Fruit fly (Drosophila melanogaster) whole organism, embryonic: ENCODE measurements around the gene CtBP.

Experiments used
- Antp ChIP-seq: fragments of 200-800 bp; sonication (Bioruptor generic); optimal IDR thresholded peaks from 3 replicates; lab custom pipeline; 2016; ENCODE audit warnings: missing biosample characterization, missing genetic modification characterization
- Blimp-1 ChIP-seq: fragments of 200-800 bp; sonication (Bioruptor generic); optimal IDR thresholded peaks from 3 replicates; lab custom pipeline; 2018; ENCODE audit warnings: missing biosample characterization, missing genetic modification characterization, mild to moderate bottlenecking, moderate library complexity, missing genetic modification reagents
- C15 ChIP-seq: fragments of 200-800 bp; sonication (Bioruptor generic); IDR thresholded peaks from 3 replicates; pipeline ENCODE4 v1.3.6; 2022; ENCODE audit warnings: missing biosample characterization, missing genetic modification characterization
- CG10274 ChIP-seq: fragments of 200-800 bp; sonication (Bioruptor generic); optimal IDR thresholded peaks from 3 replicates; lab custom pipeline; 2017; ENCODE audit warnings: missing biosample characterization, mild to moderate bottlenecking, missing genetic modification characterization
- CG11085 ChIP-seq: fragments of 200-800 bp; sonication (Bioruptor generic); IDR thresholded peaks from 2 replicates; pipeline ENCODE4 v1.3.6; 2022; ENCODE audit warnings: missing biosample characterization, missing genetic modification characterization
- CG11398 ChIP-seq: fragments of 200-800 bp; sonication (Bioruptor generic); optimal IDR thresholded peaks from 2 replicates; lab custom pipeline; 2016; ENCODE audit warnings: missing biosample characterization, missing genetic modification characterization
- CG11696 ChIP-seq: fragments of 200-800 bp; sonication (Bioruptor generic); IDR thresholded peaks from 2 replicates; pipeline ENCODE4 v1.3.6; 2022; ENCODE audit warnings: missing biosample characterization, missing genetic modification characterization
- CG15479 ChIP-seq: fragments of 200-800 bp; sonication (Bioruptor generic); optimal IDR thresholded peaks from 3 replicates; lab custom pipeline; 2019; ENCODE audit warnings: missing biosample characterization, mild to moderate bottlenecking, missing genetic modification characterization, moderate library complexity
- CG16779 ChIP-seq: fragments of 200-800 bp; sonication (Bioruptor generic); IDR thresholded peaks from 2 replicates; pipeline ENCODE4 v1.3.6; 2022; ENCODE audit warnings: missing biosample characterization, missing genetic modification characterization
- CG17186 ChIP-seq: fragments of 200-800 bp; sonication (Bioruptor generic); optimal IDR thresholded peaks from 3 replicates; lab custom pipeline; 2017; ENCODE audit warnings: missing biosample characterization, missing genetic modification reagents, missing genetic modification characterization
- CG17612 ChIP-seq: fragments of 200-800 bp; sonication (Bioruptor generic); IDR thresholded peaks from 2 replicates; pipeline ENCODE4 v1.3.6; 2022; ENCODE audit warnings: missing biosample characterization, missing genetic modification characterization
- CG31388 ChIP-seq: fragments of 200-800 bp; sonication (Bioruptor generic); optimal IDR thresholded peaks from 2 replicates; lab custom pipeline; 2016; ENCODE audit warnings: missing biosample characterization, missing genetic modification characterization
- CG3726 ChIP-seq: fragments of 200-800 bp; sonication (Bioruptor generic); IDR thresholded peaks from 3 replicates; pipeline ENCODE4, ENCODE4 v1.3.6; 2022; ENCODE audit warnings: missing biosample characterization, missing genetic modification characterization
- CG4282 ChIP-seq: fragments of 200-800 bp; sonication (Bioruptor generic); optimal IDR thresholded peaks from 2 replicates; lab custom pipeline; 2016; ENCODE audit warnings: missing biosample characterization, missing genetic modification characterization
- CG4328 ChIP-seq: fragments of 200-800 bp; sonication (Bioruptor generic); optimal IDR thresholded peaks from 3 replicates; lab custom pipeline; 2017; ENCODE audit warnings: missing biosample characterization, missing genetic modification reagents, missing genetic modification characterization
- CG5180 ChIP-seq: fragments of 200-800 bp; sonication (Bioruptor generic); optimal IDR thresholded peaks from 3 replicates; lab custom pipeline; 2017; ENCODE audit warnings: missing biosample characterization, missing genetic modification characterization, mild to moderate bottlenecking, moderate library complexity, missing genetic modification reagents
- CG6791 ChIP-seq: fragments of 200-800 bp; sonication (Bioruptor generic); IDR thresholded peaks from 3 replicates; pipeline ENCODE4 v1.3.6; 2022; ENCODE audit warnings: missing biosample characterization, missing genetic modification characterization; ENCODE audit not compliant: partially characterized antibody
- CG7357 ChIP-seq: fragments of 200-800 bp; sonication (Bioruptor generic); IDR thresholded peaks from 3 replicates; pipeline ENCODE4 v1.3.6; 2022; ENCODE audit warnings: missing biosample characterization, missing genetic modification characterization
- CG7556 ChIP-seq: fragments of 200-800 bp; sonication (Bioruptor generic); optimal IDR thresholded peaks from 2 replicates; lab custom pipeline; 2017; ENCODE audit warnings: missing biosample characterization, mild to moderate bottlenecking, missing genetic modification characterization
- CG9932 ChIP-seq: fragments of 200-800 bp; sonication (Bioruptor generic); IDR thresholded peaks from 2 replicates; pipeline ENCODE4 v1.3.6; 2022; ENCODE audit warnings: missing biosample characterization, missing genetic modification characterization
- Camta ChIP-seq: fragments of 200-800 bp; sonication (Bioruptor generic); optimal IDR thresholded peaks from 2 replicates; lab custom pipeline; 2016; ENCODE audit warnings: missing biosample characterization, missing genetic modification characterization
- CrebB ChIP-seq: fragments of 200-800 bp; sonication (Bioruptor generic); optimal IDR thresholded peaks from 3 replicates; lab custom pipeline; 2018; ENCODE audit warnings: missing biosample characterization, mild to moderate bottlenecking, missing genetic modification characterization
- D19A ChIP-seq: fragments of 200-800 bp; optimal IDR thresholded peaks from 3 replicates; lab custom pipeline; 2019; ENCODE audit warnings: missing biosample characterization, mild to moderate bottlenecking, missing genetic modification characterization, moderate library complexity
- Dip3 ChIP-seq: fragments of 200-800 bp; sonication (Bioruptor generic); optimal IDR thresholded peaks from 3 replicates; lab custom pipeline; 2016; ENCODE audit warnings: missing biosample characterization, missing genetic modification characterization
- H2.0 ChIP-seq: fragments of 200-800 bp; sonication (Bioruptor generic); IDR thresholded peaks from 2 replicates; pipeline ENCODE4 v1.3.6; 2022; ENCODE audit warnings: missing biosample characterization, missing genetic modification characterization
- Hmr ChIP-seq: fragments of 200-800 bp; sonication (Bioruptor generic); optimal IDR thresholded peaks from 3 replicates; lab custom pipeline; 2017; ENCODE audit warnings: mild to moderate bottlenecking, missing biosample characterization, missing genetic modification reagents, missing genetic modification characterization
- Hr51 ChIP-seq, 2 experiments: fragments of 200-800 bp; sonication (Bioruptor generic); optimal IDR thresholded peaks; 2 replicates in 1 of 2; 3 replicates in 1 of 2; lab custom pipeline; 2016 to 2018; ENCODE audit warnings: missing biosample characterization in 2 of 2, missing genetic modification characterization in 2 of 2, mild to moderate bottlenecking in 1 of 2, moderate library complexity in 1 of 2
- Meics ChIP-seq: fragments of 200-800 bp; sonication (Bioruptor generic); optimal IDR thresholded peaks from 2 replicates; lab custom pipeline; 2017; ENCODE audit warnings: missing biosample characterization, mild to moderate bottlenecking, missing genetic modification characterization
- ato ChIP-seq: fragments of 200-800 bp; sonication (Bioruptor generic); IDR thresholded peaks from 2 replicates; pipeline ENCODE4 v1.3.6; 2022; ENCODE audit warnings: missing biosample characterization, missing genetic modification characterization; ENCODE audit not compliant: partially characterized antibody
- cad ChIP-seq: fragments of >200 bp; optimal IDR thresholded peaks from 2 replicates; lab custom pipeline; 2017; ENCODE audit warnings: missing biosample characterization, missing genetic modification characterization
- cas ChIP-seq: fragments of 200-800 bp; sonication (Bioruptor generic); IDR thresholded peaks from 2 replicates; pipeline ENCODE4 v1.3.6; 2022; ENCODE audit warnings: missing biosample characterization, missing genetic modification characterization
- chif ChIP-seq, 2 experiments: fragments of 200-800 bp; sonication (Bioruptor generic); optimal IDR thresholded peaks; 3 replicates each; lab custom pipeline; 2016; ENCODE audit warnings: missing biosample characterization in 2 of 2, missing genetic modification characterization in 2 of 2
- dpn ChIP-seq, 2 experiments: fragments of 200-800 bp; sonication (Bioruptor generic); optimal IDR thresholded peaks; 3 replicates each; lab custom pipeline; 2016; ENCODE audit warnings: missing biosample characterization in 2 of 2, missing genetic modification characterization in 2 of 2
- esg ChIP-seq: fragments of 200-800 bp; sonication (Bioruptor generic); conservative IDR thresholded peaks from 2 replicates; pipeline ENCODE4 v1.3.6; 2022; ENCODE audit warnings: missing biosample characterization, missing genetic modification characterization
- ewg ChIP-seq: fragments of 200-800 bp; sonication (Bioruptor generic); optimal IDR thresholded peaks from 3 replicates; lab custom pipeline; 2017; ENCODE audit warnings: mild to moderate bottlenecking, missing biosample characterization, missing genetic modification reagents, missing genetic modification characterization
- fd64A ChIP-seq: fragments of 200-800 bp; sonication (Bioruptor generic); optimal IDR thresholded peaks from 3 replicates; lab custom pipeline; 2018; ENCODE audit warnings: missing biosample characterization, mild to moderate bottlenecking, missing genetic modification characterization
- fd96Cb ChIP-seq: fragments of 200-800 bp; sonication (Bioruptor generic); optimal IDR thresholded peaks from 2 replicates; lab custom pipeline; 2018; ENCODE audit warnings: missing biosample characterization, mild to moderate bottlenecking, missing genetic modification characterization, moderate library complexity
- gcm2 ChIP-seq: fragments of 200-800 bp; sonication (Bioruptor generic); optimal IDR thresholded peaks from 2 replicates; lab custom pipeline; 2016; ENCODE audit warnings: missing biosample characterization, missing genetic modification characterization
- gt ChIP-seq: fragments of 200-800 bp; sonication (Bioruptor generic); IDR thresholded peaks from 2 replicates; pipeline ENCODE4 v1.3.6; 2022; ENCODE audit warnings: missing biosample characterization, missing genetic modification characterization
- hth ChIP-seq: fragments of >200 bp; optimal IDR thresholded peaks from 2 replicates; lab custom pipeline; 2017; ENCODE audit warnings: inconsistent platforms
- luna ChIP-seq: fragments of 200-800 bp; sonication (Bioruptor generic); optimal IDR thresholded peaks from 2 replicates; lab custom pipeline; 2016; ENCODE audit warnings: missing biosample characterization, missing genetic modification characterization
- nerfin-2 ChIP-seq: fragments of 200-800 bp; sonication (Bioruptor generic); IDR thresholded peaks from 2 replicates; pipeline ENCODE4 v1.3.6; 2022; ENCODE audit warnings: missing biosample characterization, missing genetic modification characterization; ENCODE audit not compliant: partially characterized antibody
- onecut ChIP-seq: fragments of 200-800 bp; sonication (Bioruptor generic); IDR thresholded peaks from 2 replicates; pipeline ENCODE4 v1.3.6; 2022; ENCODE audit warnings: missing biosample characterization, missing genetic modification characterization
- scrt ChIP-seq: fragments of 200-800 bp; sonication (Bioruptor generic); optimal IDR thresholded peaks from 2 replicates; lab custom pipeline; 2018; ENCODE audit warnings: missing biosample characterization, mild to moderate bottlenecking, missing genetic modification characterization, moderate library complexity
- sd ChIP-seq: fragments of 200-800 bp; sonication (Bioruptor generic); optimal IDR thresholded peaks from 3 replicates; lab custom pipeline; 2018; ENCODE audit warnings: missing biosample characterization, mild to moderate bottlenecking, missing genetic modification characterization, moderate library complexity
- sens ChIP-seq: fragments of 200-800 bp; sonication (Bioruptor generic); peaks from one replicate; lab custom pipeline; 2016; ENCODE audit warnings: missing biosample characterization, missing genetic modification characterization
- tin ChIP-seq: fragments of 200-800 bp; sonication (Bioruptor generic); optimal IDR thresholded peaks from 3 replicates; lab custom pipeline; 2016; ENCODE audit warnings: missing biosample characterization, missing genetic modification characterization
- tio ChIP-seq: fragments of 200-800 bp; sonication (Bioruptor generic); optimal IDR thresholded peaks from 2 replicates; lab custom pipeline; 2017; ENCODE audit warnings: missing biosample characterization, missing genetic modification characterization, inconsistent platforms
- tup ChIP-seq: fragments of 200-800 bp; sonication (Bioruptor generic); optimal IDR thresholded peaks from 2 replicates; lab custom pipeline; 2016; ENCODE audit warnings: missing biosample characterization, mild to moderate bottlenecking, missing genetic modification characterization, moderate library complexity

Gene CtBP

DNA sequence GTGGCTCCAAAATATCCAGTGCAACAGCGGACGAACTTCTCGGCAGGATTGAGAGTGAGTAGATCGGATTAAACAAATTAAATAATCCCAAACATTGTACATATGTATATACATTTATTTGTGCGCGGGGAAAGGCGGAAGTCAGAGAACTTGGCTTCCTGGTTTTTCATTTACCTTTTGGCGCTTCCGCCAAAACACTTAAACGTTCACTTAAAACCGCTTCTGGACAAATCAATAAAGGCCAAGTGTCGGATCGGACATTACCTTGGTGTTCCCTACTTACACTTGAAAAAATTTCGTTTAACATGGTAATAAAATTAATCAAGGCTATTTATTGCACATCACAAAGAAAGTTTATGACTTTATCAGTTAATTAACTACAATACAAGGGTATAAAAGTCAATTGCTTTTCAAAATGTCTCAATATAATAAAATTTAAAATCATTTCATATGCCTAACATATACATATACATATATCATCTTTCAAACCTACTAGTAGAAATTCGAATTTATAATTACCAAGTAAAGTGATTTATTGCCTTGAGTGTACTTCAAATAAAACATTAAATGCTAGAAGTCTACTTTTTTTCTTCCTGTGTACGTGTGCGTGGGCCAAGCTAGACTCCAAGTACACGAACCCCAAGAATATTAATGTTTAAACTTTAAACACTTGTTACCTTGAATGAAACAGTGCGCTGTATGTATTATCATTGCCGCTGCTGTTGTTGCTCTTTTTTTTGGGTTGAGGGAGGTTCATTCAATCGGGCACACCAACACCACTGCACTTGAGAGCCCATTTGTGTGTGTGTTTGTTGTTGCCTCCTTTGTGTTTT lies 29.9 kb upstream of the CtBP start (continued):
- TF ChIP-seq Meics (GFP tag; lab: Kevin White, UChicago) (peak; percentile 77), hth (no peak), CrebB (tag; lab: Kevin White, UChicago) (no peak), CG10274 (GFP tag; lab: Kevin White, UChicago) (peak; percentile 17), CG15479 (GFP tag; lab: Kevin White, UChicago) (no peak), Antp (no peak), tio (GFP tag; lab: Kevin White, UChicago) (peak; percentile 70), cas (GFP tag; lab: Robert Waterston, UW) (no peak), CG3726 (no peak), CG17612 (GFP tag; lab: Robert Waterston, UW) (no peak), CG5180 (GFP tag; lab: Kevin White, UChicago) (peak; percentile 54), CG7556 (GFP tag; lab: Kevin White, UChicago) (peak; percentile 83), Hr51 (GFP tag; optimal IDR thresholded peaks at IDR 0.05; lab: Kevin White, UChicago) (peak in 1 of 2 experiments; percentile 79), CG11398 (GFP tag; lab: Kevin White, UChicago) (no peak), tup (GFP tag; lab: Kevin White, UChicago) (no peak), CG4282 (GFP tag; lab: Kevin White, UChicago) (no peak), gcm2 (GFP tag; lab: Kevin White, UChicago) (peak; percentile 11), esg (GFP tag; lab: Robert Waterston, UW) (peak; percentile 57), CG7357 (peak; percentile 43; the same call in 1 of the 3 replicates), nerfin-2 (GFP tag; lab: Robert Waterston, UW) (no peak), sd (peak; percentile 3), ewg (GFP tag; lab: Kevin White, UChicago) (peak; percentile 43), CG11696 (peak; percentile 91), gt (GFP tag; lab: Robert Waterston, UW) (no peak), CG11085 (GFP tag; lab: Robert Waterston, UW) (no peak), dpn (GFP tag; optimal IDR thresholded peaks at IDR 0.05; lab: Kevin White, UChicago) (peak; percentile 38 to 41), luna (no peak), fd64A (no peak), Blimp-1 (GFP tag; lab: Kevin White, UChicago) (peak; percentile 64), onecut (GFP tag; lab: Robert Waterston, UW) (peak; percentile 86), tin (GFP tag; lab: Kevin White, UChicago) (peak; percentile 36), CG17186 (GFP tag; lab: Kevin White, UChicago) (no peak), D19A (tag; lab: Kevin White, UChicago) (peak; percentile 60), Camta (GFP tag; lab: Kevin White, UChicago) (peak; percentile 26), ato (no peak), scrt (GFP tag; lab: Kevin White, UChicago) (peak; percentile 19), CG31388 (no peak), chif (GFP tag; optimal IDR thresholded peaks at IDR 0.05; lab: Kevin White, UChicago) (peak in 1 of 2 experiments; percentile 29), Dip3 (GFP tag; lab: Kevin White, UChicago) (no peak), H2.0 (GFP tag; lab: Robert Waterston, UW) (peak; percentile 57; the same call in 1 of the 2 replicates), cad (GFP tag; lab: Kevin White, UChicago) (no peak), C15 (GFP tag; lab: Robert Waterston, UW) (no peak), Hmr (peak; percentile 44), CG6791 (GFP tag; lab: Robert Waterston, UW) (no peak), CG4328 (GFP tag; lab: Kevin White, UChicago) (no peak), CG16779 (GFP tag; lab: Robert Waterston, UW) (no peak), CG9932 (GFP tag; lab: Robert Waterston, UW) (peak; percentile 36), fd96Cb (tag; lab: Kevin White, UChicago) (peak; percentile 51), sens (GFP tag; lab: Kevin White, UChicago) (peak; percentile 80)
